Worm (Caenorhabditis elegans): ENCODE data around the gene csp-1.
A peak's percentile ranks its signal among the peaks of the same experiment; 100 is the strongest.

csp-1 gene

DNA sequence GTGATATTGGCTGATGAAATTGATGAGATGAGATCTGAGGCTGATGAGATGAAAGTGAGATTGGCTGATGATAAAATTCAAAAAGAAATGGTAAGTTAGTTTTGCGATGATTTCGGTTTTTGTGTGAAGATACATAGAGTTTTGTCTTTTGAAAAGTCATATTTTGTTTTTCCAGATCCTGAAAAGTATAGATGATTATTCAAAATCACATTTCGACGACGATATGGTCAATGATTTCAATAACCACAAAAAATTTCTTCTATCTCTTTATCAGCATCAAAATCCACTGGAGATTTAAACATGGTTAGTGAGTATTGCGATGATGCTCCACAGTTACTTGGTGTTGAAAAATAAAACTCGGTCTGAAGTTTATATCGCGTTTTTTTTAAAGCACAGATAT lies at the start of gene csp-1:
csp-1 (plus strand) TSS at position 301 of the 400 bp plus-strand sequence.
- TF ChIP-seq dao-5 (tag; optimal IDR thresholded peaks at IDR 0.05) (no peak), him-1 (tag; optimal IDR thresholded peaks at IDR 0.05) (no peak), W03F9.2 (tag; optimal IDR thresholded peaks at IDR 0.05) (no peak)

DNA sequence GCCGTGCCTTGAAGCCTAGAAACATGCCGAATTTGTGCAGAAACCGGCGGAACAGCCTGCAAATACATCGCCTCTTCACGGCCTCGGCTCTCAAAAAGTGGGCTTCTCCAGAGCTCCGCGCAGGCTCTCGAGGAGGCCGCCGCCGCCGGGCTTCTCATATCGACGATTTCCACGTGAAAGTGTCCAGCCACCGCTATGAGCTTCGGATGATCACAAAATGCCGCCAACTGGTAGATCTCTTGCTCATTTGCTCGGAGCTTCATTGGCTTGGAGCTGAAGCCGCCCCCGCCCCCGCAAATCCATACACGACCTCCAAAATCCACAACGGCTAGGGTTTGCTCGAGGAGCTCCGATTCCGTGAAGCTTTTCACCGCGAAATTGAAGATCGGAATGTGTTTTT lies 40.5 kb upstream of the csp-1 start:
- TF ChIP-seq dao-5 (tag; optimal IDR thresholded peaks at IDR 0.05) (no peak), him-1 (tag; optimal IDR thresholded peaks at IDR 0.05) (no peak), W03F9.2 (tag; optimal IDR thresholded peaks at IDR 0.05) (no peak)

DNA sequence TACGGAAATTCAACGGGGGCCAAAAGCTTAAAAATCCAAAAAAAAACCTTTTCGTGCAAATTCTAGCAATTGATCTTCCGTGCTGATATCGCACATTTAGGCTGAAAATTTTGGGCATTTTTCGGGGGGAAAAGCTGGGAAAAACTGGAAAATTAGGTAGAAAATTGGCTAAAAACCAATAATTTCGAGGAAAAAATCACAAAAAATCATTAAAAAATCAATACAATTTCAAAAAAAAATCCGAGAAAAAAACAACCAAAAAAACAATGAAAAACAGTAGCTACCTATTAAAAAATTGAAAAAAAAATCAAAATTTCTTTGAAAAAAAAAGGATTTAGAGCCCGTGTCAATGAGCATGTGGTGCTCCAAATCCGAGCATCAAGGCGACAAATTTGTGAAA lies 33.1 kb upstream of the csp-1 start, which contains the start of gene Y48E1B.3:
Y48E1B.3 (minus strand) TSS at position 101 of the 400 bp plus-strand sequence.
- TF ChIP-seq W03F9.2 (tag; optimal IDR thresholded peaks at IDR 0.05), result no peak
- TF ChIP-seq dao-5 (tag; optimal IDR thresholded peaks at IDR 0.05), result no peak
- no peak for TF ChIP-seq him-1 (tag; optimal IDR thresholded peaks at IDR 0.05)

DNA sequence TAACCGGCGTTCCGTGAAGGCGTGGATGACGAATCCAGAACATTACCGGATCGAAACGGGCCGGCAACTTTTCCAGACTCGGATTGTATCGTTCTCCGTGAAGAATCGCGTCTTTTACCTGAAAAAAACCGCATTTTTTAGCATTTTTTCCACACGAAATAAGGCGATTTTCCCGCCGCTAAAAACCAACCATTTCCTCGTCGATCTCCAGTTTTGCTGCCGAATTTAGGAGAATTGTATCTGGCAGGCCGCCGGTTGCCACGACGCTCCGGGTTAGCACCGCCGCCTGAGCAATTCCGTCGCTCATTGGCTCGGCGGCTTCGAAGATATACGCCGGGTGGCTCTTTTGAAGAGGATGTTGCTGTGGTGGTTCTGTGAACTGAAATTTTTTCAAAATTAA lies 26.6 kb upstream of the csp-1 start:
- TF ChIP-seq him-1 (tag; optimal IDR thresholded peaks at IDR 0.05) (no peak), dao-5 (tag; optimal IDR thresholded peaks at IDR 0.05) (no peak), W03F9.2 (tag; optimal IDR thresholded peaks at IDR 0.05) (no peak)

DNA sequence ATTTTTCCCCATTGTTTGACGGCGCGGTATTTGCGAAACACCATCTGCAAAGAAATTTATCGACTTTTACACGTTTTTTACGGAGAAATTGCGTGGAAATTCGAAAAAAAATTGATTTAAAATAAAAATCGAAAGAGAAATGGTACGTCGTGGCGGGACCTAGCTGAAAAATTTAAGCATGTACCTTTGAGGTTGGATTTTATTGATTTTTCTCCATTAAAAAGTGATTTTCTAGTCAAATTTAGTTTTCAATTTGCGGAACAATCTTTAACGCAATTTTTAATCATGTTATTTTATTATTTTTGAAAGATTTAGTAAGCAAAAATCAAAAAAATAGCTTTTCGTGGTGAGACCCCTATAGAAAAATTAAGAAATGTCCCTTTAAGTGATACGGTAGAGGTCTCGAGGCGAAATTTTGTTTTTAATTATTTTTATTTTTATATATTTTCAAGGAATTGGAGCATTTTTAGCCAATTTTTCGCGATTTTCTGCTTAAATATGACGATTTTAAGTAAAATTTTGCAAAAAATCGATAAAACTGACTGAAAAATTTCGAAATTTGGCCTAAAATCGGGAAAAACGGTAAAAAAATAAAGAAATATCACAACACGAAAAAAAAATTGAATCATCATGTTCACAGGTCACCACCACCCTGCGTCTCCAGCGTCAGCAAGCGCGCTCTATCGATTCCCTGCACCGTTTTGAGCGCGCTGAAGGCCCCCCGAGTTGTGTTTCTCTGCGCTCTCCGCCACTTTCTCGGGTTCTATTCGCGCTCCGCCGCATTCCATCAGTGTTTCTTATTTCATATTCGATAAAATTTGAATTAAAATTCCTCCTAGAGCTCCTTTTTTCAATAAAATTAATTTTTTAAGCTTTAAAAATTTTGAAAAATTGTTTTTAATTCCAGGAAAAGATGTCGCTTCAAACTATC lies 25.7 kb upstream of the csp-1 start, which contains the start of the genes mrpl-37 and lin-38:
mrpl-37 (minus strand) TSS at position 51 of the 931 bp plus-strand sequence.
lin-38 (plus strand) TSS at position 908 of the 931 bp plus-strand sequence.
- TF ChIP-seq dao-5 (tag; optimal IDR thresholded peaks at IDR 0.05), result no peak
- TF ChIP-seq him-1 (tag; optimal IDR thresholded peaks at IDR 0.05), result no peak
- no peak for TF ChIP-seq W03F9.2 (tag; optimal IDR thresholded peaks at IDR 0.05)

DNA sequence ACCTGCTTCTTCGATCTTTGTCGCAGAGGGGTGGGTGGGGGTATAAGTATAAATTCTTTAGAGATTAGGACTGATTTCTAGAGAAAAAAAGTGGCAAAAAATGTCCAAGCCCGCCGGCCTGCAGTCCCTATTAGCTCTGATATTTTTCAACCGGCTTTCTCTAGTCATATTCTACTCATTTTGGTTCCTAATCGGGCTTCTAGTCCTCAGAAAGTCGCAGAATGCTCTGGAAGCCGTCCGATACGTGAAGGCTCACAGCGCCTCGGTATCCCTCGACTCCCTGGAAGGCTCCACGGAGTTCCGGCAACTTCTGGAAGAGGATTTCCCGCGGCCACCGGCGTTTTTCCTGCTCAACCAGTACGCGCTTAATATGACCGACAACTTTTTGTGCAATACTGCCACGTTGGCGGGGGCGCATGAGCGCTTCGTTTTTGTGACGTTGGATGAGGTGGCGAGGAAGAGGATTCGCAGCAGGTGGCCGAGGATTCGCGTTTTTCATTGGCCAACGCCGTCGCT lies 15.3 kb upstream of the csp-1 start, which contains the start of gene Y48E1B.8:
Y48E1B.8 (plus strand) TSS at position 51 of the 516 bp plus-strand sequence.
- TF ChIP-seq dao-5 (tag; optimal IDR thresholded peaks at IDR 0.05) (no peak), W03F9.2 (tag; optimal IDR thresholded peaks at IDR 0.05) (no peak), him-1 (tag; optimal IDR thresholded peaks at IDR 0.05) (no peak)

DNA sequence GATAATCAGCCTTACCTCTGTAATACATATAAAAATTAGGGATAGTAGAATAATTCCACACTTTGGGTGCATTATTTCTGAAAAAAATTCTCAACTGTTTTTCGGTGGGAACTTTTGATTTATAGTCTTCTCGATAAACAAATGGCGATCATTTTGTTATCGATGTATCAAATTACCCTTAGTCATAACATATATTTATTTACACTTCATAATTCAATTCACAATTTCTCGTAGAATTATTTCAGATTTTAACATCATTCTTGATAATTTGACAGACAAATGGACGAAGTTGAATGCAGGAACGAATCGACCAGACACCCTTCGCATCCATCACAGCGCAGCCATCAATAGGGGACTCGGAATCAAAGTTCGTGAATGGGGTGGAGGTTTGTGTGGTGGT lies 10.5 kb upstream of the csp-1 start, which contains the start of gene clec-145:
clec-145 (minus strand) TSS at position 101 of the 400 bp plus-strand sequence.
- no peak for TF ChIP-seq him-1 (tag; optimal IDR thresholded peaks at IDR 0.05)
- TF ChIP-seq W03F9.2 (tag; optimal IDR thresholded peaks at IDR 0.05), result no peak
- TF ChIP-seq dao-5 (tag; optimal IDR thresholded peaks at IDR 0.05), result no peak

DNA sequence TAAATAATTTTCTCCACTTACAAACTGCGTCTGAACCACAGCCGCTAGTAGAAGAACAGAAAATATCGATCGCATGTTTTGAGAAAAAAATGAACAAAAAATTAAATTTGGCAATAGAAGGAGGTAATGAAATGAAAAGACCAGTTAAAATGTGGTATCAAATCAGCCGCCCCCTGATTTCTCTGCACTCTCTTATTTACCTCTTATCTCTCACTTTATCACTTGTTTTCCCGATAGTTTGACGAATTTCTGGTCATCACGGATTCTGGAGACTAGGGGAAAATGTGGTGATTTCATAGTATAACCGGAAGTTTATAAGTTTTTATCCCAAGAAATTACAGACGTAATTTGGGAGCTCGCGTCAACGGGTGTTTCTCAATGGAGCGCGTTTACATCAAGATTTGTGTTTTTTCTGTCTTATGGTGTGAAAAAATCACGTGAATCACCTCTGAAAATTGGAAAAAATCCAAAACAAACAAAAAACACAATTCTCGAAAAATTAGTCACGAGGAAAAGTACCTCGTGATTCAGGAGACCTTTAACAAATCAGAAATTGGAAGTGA lies 7.3 kb upstream of the csp-1 start, which contains the start of gene clec-146:
clec-146 (minus strand) TSS at position 116 of the 563 bp plus-strand sequence.
- no peak for TF ChIP-seq dao-5 (tag; optimal IDR thresholded peaks at IDR 0.05)
- TF ChIP-seq him-1 (tag; optimal IDR thresholded peaks at IDR 0.05), result no peak
- TF ChIP-seq W03F9.2 (tag; optimal IDR thresholded peaks at IDR 0.05), result no peak

DNA sequence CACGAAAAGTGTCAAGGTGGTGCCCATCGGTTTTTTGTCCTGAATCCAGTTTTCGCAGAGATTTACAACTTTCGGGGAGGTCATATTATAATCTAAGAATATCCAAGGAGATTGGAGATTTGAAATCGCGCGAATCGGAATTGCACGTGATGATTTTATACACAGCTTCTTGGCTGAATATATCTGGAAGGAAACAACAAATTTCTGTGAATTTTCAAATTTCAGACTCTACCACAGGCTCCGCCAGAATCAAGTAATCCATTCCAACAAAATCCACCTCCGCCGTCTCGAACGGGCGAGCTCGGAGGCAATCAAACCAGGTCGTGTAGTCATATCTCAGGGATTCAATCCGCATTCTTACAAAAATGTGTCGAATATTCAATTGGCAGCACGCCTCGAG lies 5.7 kb upstream of the csp-1 start:
- TF ChIP-seq dao-5 (tag; optimal IDR thresholded peaks at IDR 0.05) (no peak), him-1 (tag; optimal IDR thresholded peaks at IDR 0.05) (no peak)

DNA sequence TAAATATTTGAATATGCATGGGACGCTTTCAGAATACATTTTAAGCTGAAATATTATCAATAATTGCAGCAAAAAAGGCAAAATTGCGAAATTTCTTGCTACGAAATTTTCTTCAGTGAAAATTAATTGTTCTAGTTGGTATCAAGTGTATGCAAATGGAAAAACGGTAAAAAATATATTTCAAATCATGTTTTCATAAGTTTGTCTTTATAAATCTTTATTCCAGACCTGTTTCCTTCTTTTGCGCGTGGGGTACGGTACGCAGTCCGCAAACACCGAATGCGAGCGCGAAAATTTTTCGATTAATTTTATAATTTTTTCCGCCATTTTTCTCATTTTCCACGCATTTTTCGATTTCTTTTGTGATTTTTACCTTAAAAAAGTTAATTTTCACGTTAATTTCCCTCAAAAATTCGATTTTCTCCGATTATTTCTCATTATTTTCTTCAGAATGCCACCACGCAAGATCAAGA lies 4.5 kb upstream of the csp-1 start, which contains the start of the genes fbxc-23 and csc-1:
fbxc-23 (minus strand) TSS at position 51 of the 473 bp plus-strand sequence.
csc-1 (plus strand) TSS at position 451 of the 473 bp plus-strand sequence.
- peak; percentile 52 for TF ChIP-seq W03F9.2 (tag; optimal IDR thresholded peaks at IDR 0.05)
- no peak for TF ChIP-seq him-1 (tag; optimal IDR thresholded peaks at IDR 0.05)
- TF ChIP-seq dao-5 (tag; optimal IDR thresholded peaks at IDR 0.05), result no peak

DNA sequence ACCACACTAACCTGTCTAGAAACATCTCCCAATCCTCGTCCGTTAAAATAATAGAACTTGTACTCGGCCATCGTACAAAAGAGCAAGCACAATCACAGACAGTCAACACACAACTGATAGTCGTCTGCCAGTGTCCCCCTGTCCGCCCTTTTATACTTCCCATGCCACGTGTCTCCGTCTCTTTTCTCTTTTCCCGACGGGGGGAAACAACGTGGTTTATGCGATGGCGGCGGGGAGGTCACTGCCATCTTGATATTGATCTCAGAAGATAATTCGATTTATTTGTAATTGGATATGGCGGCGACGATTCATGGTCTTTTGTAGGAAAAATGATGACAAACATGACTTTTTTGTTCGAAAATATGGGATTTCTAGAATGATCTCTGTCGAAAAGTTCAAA lies 8.7 kb downstream of the csp-1 start, which contains the start of gene gst-20:
gst-20 (minus strand) TSS at position 170 of the 400 bp plus-strand sequence.
- no peak for TF ChIP-seq W03F9.2 (tag; optimal IDR thresholded peaks at IDR 0.05)
- no peak for TF ChIP-seq dao-5 (tag; optimal IDR thresholded peaks at IDR 0.05)
- TF ChIP-seq him-1 (tag; optimal IDR thresholded peaks at IDR 0.05), result no peak

DNA sequence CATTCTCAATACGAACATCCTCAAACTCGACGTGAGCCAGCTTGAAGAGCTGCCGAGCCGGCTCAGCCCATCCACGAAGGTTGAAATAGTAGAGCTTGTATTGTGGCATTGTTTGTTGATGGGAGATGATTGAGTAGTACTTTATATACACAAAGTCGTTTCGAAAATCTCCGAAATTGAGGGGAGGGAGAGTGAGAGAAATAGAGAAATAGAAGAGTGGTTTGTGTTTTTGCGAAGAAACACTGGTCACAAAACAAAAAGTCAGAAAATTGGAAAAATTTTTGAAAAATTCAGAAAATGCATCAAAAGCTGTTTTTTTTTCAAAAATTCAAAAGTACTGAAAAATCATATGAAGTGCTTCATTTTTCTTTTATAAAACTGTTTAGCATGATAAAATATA lies 10.2 kb downstream of the csp-1 start, which contains the start of gene gst-24:
gst-24 (minus strand) TSS at position 181 of the 400 bp plus-strand sequence.
- no peak for TF ChIP-seq him-1 (tag; optimal IDR thresholded peaks at IDR 0.05)
- TF ChIP-seq W03F9.2 (tag; optimal IDR thresholded peaks at IDR 0.05), result no peak
- TF ChIP-seq dao-5 (tag; optimal IDR thresholded peaks at IDR 0.05), result no peak

DNA sequence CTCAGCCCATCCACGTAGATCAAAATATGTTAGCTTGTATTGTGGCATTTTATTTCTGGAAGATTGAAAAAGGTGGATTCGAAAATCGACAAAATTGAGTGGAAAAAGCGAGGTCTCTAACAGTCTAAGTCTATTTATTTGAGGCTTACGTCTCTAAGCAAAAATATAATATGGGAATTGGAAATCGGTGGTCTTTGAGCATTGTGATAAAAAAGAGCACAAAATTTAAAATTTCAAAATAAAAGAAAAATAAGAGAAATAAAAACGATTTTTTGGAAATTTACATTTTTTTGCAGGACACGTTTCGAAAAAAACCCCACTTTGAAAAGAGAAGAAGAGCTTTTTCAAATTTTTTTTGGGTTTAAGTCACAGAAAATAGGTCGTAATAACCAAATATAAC lies 12.1 kb downstream of the csp-1 start, which contains the start of gene gst-15:
gst-15 (minus strand) TSS at position 101 of the 400 bp plus-strand sequence.
- TF ChIP-seq W03F9.2 (tag; optimal IDR thresholded peaks at IDR 0.05) (no peak), him-1 (tag; optimal IDR thresholded peaks at IDR 0.05) (no peak), dao-5 (tag; optimal IDR thresholded peaks at IDR 0.05) (no peak)

All from whole organism, L4/young adult.